Worm (Caenorhabditis elegans) whole organism, L1 larva: Measurements from ENCODE around the gene srab-10.

Source experiments
- ama-1 ChIP-seq: fragments of 150-350 bp; optimal IDR thresholded peaks from 2 replicates; lab custom pipeline; 2014
- egl-27 ChIP-seq, 2 experiments: fragments of 150-350 bp in 1 of 2; sonication (generic microtip); optimal IDR thresholded peaks; 3 replicates each; lab custom pipeline; 2017 to 2018; ENCODE audit warnings: missing biosample characterization in 2 of 2, missing genetic modification characterization in 2 of 2, missing genetic modification reagents in 2 of 2
- elt-3 ChIP-seq, 6 experiments: fragments of 150-350 bp in 1 of 6; sonication (generic microtip); optimal IDR thresholded peaks; 2 replicates each; lab custom pipeline; 2017 to 2018; ENCODE audit warnings: missing biosample characterization in 6 of 6, missing genetic modification characterization in 6 of 6, inconsistent platforms in 1 of 6
- lin-39 ChIP-seq: fragments of 150-350 bp; optimal IDR thresholded peaks from 2 replicates; lab custom pipeline; 2014; ENCODE audit warnings: missing biosample characterization, missing genetic modification reagents, missing genetic modification characterization
- pqm-1 ChIP-seq: sonication (generic microtip); optimal IDR thresholded peaks from 3 replicates; lab custom pipeline; 2017; ENCODE audit warnings: missing biosample characterization, missing genetic modification characterization
- unc-62 ChIP-seq: fragments of 150-350 bp; optimal IDR thresholded peaks from 2 replicates; lab custom pipeline; 2014; ENCODE audit warnings: missing biosample characterization, missing genetic modification reagents, missing genetic modification characterization

- TF ChIP-seq unc-62 (no peak), lin-39 (tag; lab: Kevin White, UChicago) (no peak), egl-27 (tag; optimal IDR thresholded peaks at IDR 0.05; lab: Kevin White, UChicago) (no peak), ama-1 (lab: Kevin White, UChicago) (no peak), elt-3 (tag; optimal IDR thresholded peaks at IDR 0.05; lab: Kevin White, UChicago) (no peak), pqm-1 (tag; lab: Kevin White, UChicago) (no peak)
Observed at ce11 chrV:3133293-3133755, 11.1 kb downstream of the srab-10 start, which contains the start of gene F02C9.2.
